Fruit fly (Drosophila melanogaster) whole organism, adult: ENCODE measurements around the gene CG14683.

Source experiments
- CG11617 ChIP-seq: fragments of 200-800 bp; sonication (Bioruptor generic); optimal IDR thresholded peaks from 2 replicates; lab custom pipeline; 2017; ENCODE audit warnings: mild to moderate bottlenecking, missing biosample characterization, missing genetic modification reagents, missing genetic modification characterization
- CG12768 ChIP-seq: fragments of 200-800 bp; sonication (Bioruptor generic); optimal IDR thresholded peaks from 2 replicates; lab custom pipeline; 2017; ENCODE audit warnings: missing biosample characterization, missing genetic modification characterization, mild to moderate bottlenecking, moderate library complexity, missing genetic modification reagents
- CG14711 ChIP-seq: fragments of 200-800 bp; sonication (Bioruptor generic); optimal IDR thresholded peaks from 2 replicates; lab custom pipeline; 2018; ENCODE audit warnings: missing biosample characterization, mild to moderate bottlenecking, missing genetic modification characterization, moderate library complexity
- CG1620 ChIP-seq: fragments of 200-800 bp; sonication (Bioruptor generic); optimal IDR thresholded peaks from 2 replicates; lab custom pipeline; 2016; ENCODE audit warnings: missing biosample characterization, missing genetic modification characterization
- CG33017 ChIP-seq: fragments of 200-800 bp; sonication (Bioruptor generic); optimal IDR thresholded peaks from 2 replicates; lab custom pipeline; 2018; ENCODE audit warnings: missing biosample characterization, mild to moderate bottlenecking, missing genetic modification characterization, moderate library complexity
- CG5204 ChIP-seq: fragments of 200-800 bp; sonication (Bioruptor generic); optimal IDR thresholded peaks from 2 replicates; lab custom pipeline; 2016; ENCODE audit warnings: missing biosample characterization, missing genetic modification characterization
- CG7045 ChIP-seq: fragments of 200-800 bp; sonication (Bioruptor generic); optimal IDR thresholded peaks from 2 replicates; lab custom pipeline; 2017; ENCODE audit warnings: missing biosample characterization, mild to moderate bottlenecking, missing genetic modification characterization
- CG7101 ChIP-seq: fragments of 200-800 bp; sonication (Bioruptor generic); optimal IDR thresholded peaks from 2 replicates; lab custom pipeline; 2018; ENCODE audit warnings: missing biosample characterization, mild to moderate bottlenecking, missing genetic modification characterization, moderate library complexity
- Clk ChIP-seq: fragments of 200-800 bp; sonication (Bioruptor generic); optimal IDR thresholded peaks from 2 replicates; lab custom pipeline; 2017; ENCODE audit warnings: missing biosample characterization, missing genetic modification characterization
- Crg-1 ChIP-seq: fragments of 200-800 bp; sonication (Bioruptor generic); optimal IDR thresholded peaks from 2 replicates; lab custom pipeline; 2016; ENCODE audit warnings: missing biosample characterization, missing genetic modification characterization
- Hr96 ChIP-seq: fragments of 200-800 bp; sonication (Bioruptor generic); optimal IDR thresholded peaks from 2 replicates; lab custom pipeline; 2016; ENCODE audit warnings: missing biosample characterization, missing genetic modification characterization
- Mnt ChIP-seq: fragments of 200-800 bp; sonication (Bioruptor generic); optimal IDR thresholded peaks from 2 replicates; lab custom pipeline; 2016; ENCODE audit warnings: missing biosample characterization, mild to moderate bottlenecking, missing genetic modification characterization
- bab1 ChIP-seq: fragments of 200-800 bp; sonication (Bioruptor generic); optimal IDR thresholded peaks from 3 replicates; lab custom pipeline; 2019; ENCODE audit warnings: missing biosample characterization, mild to moderate bottlenecking, missing genetic modification characterization, moderate library complexity
- cic ChIP-seq: fragments of 200-800 bp; sonication (Bioruptor generic); optimal IDR thresholded peaks from 2 replicates; lab custom pipeline; 2017; ENCODE audit warnings: missing biosample characterization, mild to moderate bottlenecking, missing genetic modification characterization, moderate library complexity
- cnc ChIP-seq, 2 experiments: fragments of >200 bp; optimal IDR thresholded peaks; 2 replicates each; lab custom pipeline; 2017
- kay ChIP-seq: fragments of 200-800 bp; sonication (Bioruptor generic); peaks from one replicate; lab custom pipeline; 2016; ENCODE audit warnings: missing biosample characterization, missing genetic modification characterization, borderline replicate concordance
- ovo ChIP-seq: fragments of 200-800 bp; sonication (Bioruptor generic); optimal IDR thresholded peaks from 2 replicates; lab custom pipeline; 2016; ENCODE audit warnings: missing biosample characterization, missing genetic modification characterization
- pad ChIP-seq: fragments of 200-800 bp; sonication (Bioruptor generic); optimal IDR thresholded peaks from 3 replicates; lab custom pipeline; 2017; ENCODE audit warnings: missing biosample characterization, missing genetic modification characterization, mild to moderate bottlenecking, moderate library complexity, missing genetic modification reagents
- tj ChIP-seq: fragments of 200-800 bp; sonication (Bioruptor generic); optimal IDR thresholded peaks from 3 replicates; lab custom pipeline; 2017; ENCODE audit warnings: missing biosample characterization, mild to moderate bottlenecking, missing genetic modification characterization, moderate library complexity
- toe ChIP-seq: fragments of 200-800 bp; sonication (Bioruptor generic); optimal IDR thresholded peaks from 2 replicates; lab custom pipeline; 2016; ENCODE audit warnings: missing biosample characterization, missing genetic modification characterization

CG14683 gene

DNA sequence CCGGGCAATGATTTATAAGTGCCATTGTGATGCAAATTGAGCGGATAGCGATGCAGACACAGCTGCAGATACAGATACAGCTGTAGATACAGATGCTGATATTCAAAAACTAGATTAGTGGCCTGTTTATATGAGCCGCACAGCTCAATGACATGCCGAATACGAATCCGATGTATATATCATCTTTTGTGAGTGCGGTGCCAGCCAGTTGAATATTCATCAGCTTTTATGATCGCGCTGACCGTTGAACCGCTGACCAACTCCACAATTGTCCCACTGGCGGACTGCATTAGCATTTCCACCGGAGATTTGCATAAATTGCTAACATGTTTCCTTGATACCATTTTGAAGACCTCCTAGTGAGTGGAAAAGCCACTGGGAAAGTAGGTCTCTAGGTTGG lies 9.1 kb upstream of the CG14683 start:
- TF ChIP-seq CG11617 (GFP tag; lab: Kevin White, UChicago): no peak
- TF ChIP-seq CG5204: no peak
- TF ChIP-seq bab1 (GFP tag; lab: Kevin White, UChicago): no peak
- no peak for TF ChIP-seq CG1620 (GFP tag; lab: Kevin White, UChicago)
- TF ChIP-seq toe: no peak
- no peak for TF ChIP-seq pad (GFP tag; lab: Kevin White, UChicago)
- TF ChIP-seq Clk (GFP tag; lab: Kevin White, UChicago): no peak
- TF ChIP-seq cnc (optimal IDR thresholded peaks at IDR 0.05; lab: Kevin White, UChicago): no peak
- no peak for TF ChIP-seq Hr96 (GFP tag; lab: Kevin White, UChicago)
- TF ChIP-seq Crg-1: no peak
- no peak for TF ChIP-seq kay
- TF ChIP-seq CG7045: no peak
- no peak for TF ChIP-seq ovo (GFP tag; lab: Kevin White, UChicago)
- TF ChIP-seq cic (GFP tag; lab: Kevin White, UChicago): no peak
- no peak for TF ChIP-seq CG33017 (tag; lab: Kevin White, UChicago)
- TF ChIP-seq tj (GFP tag; lab: Kevin White, UChicago): no peak

DNA sequence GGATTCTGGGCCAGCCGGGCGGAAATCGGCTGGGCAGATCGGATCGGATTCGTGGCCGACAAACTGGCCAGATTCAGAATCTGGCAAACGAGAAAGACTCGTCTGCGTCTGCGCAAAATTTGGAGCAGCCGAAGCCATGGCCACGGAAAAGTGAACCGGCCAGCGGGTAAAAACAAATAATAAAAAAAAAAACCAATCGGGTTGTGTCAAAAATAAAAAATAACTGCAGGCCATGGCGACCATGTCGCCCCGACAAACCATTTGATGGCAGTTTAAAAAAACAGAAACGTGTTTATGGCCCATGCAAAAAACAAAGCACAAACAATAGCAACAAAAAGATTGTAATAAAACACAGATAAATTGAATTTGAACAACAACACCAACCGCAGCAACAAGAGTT lies 8.3 kb upstream of the CG14683 start:
- TF ChIP-seq CG7045 (no peak), tj (GFP tag; lab: Kevin White, UChicago) (no peak), CG33017 (tag; lab: Kevin White, UChicago) (no peak), CG14711 (tag; lab: Kevin White, UChicago) (no peak), kay (no peak), pad (GFP tag; lab: Kevin White, UChicago) (no peak)

DNA sequence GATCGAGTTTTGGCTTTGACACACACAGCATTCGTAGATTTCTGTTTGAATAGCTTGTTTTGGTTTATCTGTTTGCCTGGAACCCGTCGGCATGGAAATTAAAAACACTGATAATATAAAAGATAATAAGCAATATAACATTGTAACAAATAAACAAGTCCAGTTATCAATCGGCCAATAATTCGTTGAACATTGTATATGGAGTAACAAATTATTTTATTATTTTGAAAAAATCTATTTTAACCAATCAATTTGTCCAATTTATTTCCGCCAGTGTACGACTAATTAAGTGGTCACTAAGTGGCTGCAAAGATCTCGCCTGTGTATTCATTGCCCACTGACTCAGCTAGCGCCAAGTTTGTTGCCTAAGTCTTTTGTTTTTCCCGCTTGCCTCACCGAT lies 7.6 kb upstream of the CG14683 start:
- no peak for TF ChIP-seq toe
- no peak for TF ChIP-seq CG14711 (tag; lab: Kevin White, UChicago)
- TF ChIP-seq CG12768 (GFP tag; lab: Kevin White, UChicago): no peak
- no peak for TF ChIP-seq kay
- no peak for TF ChIP-seq CG7045
- no peak for TF ChIP-seq CG5204
- TF ChIP-seq tj (GFP tag; lab: Kevin White, UChicago): no peak
- no peak for TF ChIP-seq CG7101 (tag; lab: Kevin White, UChicago)

DNA sequence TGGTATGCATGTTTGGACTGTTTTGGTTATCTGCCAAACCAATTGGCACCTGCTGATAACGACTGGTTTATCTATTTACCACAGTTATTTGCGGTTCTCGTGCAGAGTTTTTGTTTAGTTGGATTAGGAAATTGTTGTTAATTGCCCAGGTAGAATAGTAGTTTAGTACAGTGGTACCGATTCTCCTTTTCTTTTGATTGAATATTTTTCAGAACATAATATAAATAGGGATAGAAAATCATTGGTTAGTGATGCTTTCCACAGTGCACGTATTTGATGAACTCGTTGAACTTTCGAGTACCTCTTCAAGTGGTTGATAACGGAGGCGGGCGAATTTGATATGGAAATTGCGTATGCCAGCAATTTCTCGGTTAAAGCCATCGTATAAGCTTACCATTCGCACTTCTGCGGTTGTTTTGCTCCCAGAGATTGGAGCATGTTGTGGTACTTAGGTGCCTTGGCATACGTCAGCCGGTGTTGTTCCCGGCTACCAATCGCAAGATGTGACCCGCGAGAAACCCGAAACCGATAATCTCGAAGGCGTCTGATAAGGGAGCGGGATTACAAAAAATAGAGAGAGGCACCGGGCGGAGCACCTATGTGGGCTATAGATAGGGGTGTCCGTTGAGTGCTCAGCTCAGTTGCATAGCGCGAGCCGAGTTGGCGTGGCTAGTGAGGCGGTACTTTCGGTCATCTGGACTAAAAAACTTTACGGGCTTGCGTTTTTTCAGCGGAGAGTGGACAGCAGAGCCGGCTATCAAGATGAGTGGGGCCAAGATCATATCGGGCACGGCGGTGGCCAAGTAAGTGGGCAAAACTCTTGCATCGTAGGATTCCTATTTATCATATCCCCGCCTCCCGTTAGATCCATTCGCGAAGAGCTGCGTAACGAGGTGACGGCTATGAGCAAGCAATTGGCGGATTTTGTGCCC lies 2.8 kb downstream of the CG14683 start:
- no peak for TF ChIP-seq pad (GFP tag; lab: Kevin White, UChicago)
- TF ChIP-seq Mnt: no peak
- no peak for TF ChIP-seq Clk (GFP tag; lab: Kevin White, UChicago)
- peak; percentile 8 for TF ChIP-seq tj (GFP tag; lab: Kevin White, UChicago)
- TF ChIP-seq CG5204: no peak
- TF ChIP-seq CG14711 (tag; lab: Kevin White, UChicago): no peak
- TF ChIP-seq Crg-1: no peak
- TF ChIP-seq cnc (optimal IDR thresholded peaks at IDR 0.05; lab: Kevin White, UChicago): no peak
- peak; percentile 1 for TF ChIP-seq cic (GFP tag; lab: Kevin White, UChicago)
- peak; percentile 6 for TF ChIP-seq CG11617 (GFP tag; lab: Kevin White, UChicago)

DNA sequence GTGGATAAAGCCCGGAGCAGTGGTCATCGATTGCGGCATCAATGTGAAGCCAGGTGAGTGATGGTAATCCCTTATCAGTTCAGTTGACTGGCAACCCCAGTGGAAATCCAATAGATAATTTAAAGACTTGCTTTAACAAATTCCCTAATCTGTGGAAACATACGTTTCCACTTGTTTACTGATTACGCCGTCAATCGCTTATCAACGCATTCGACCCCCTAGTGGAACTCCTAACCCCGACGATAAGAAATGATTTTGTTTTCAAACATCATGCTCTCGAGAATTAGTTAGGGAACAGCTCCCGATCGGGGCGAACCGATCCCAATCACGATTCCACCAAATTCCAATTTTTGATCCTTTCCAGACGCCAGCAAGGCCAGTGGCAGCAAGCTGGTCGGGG lies 4.2 kb downstream of the CG14683 start:
- TF ChIP-seq toe (no peak), pad (GFP tag; lab: Kevin White, UChicago) (no peak), cnc (optimal IDR thresholded peaks at IDR 0.05; lab: Kevin White, UChicago) (no peak), CG33017 (tag; lab: Kevin White, UChicago) (no peak), CG11617 (GFP tag; lab: Kevin White, UChicago) (no peak), bab1 (GFP tag; lab: Kevin White, UChicago) (no peak), Mnt (no peak), CG7101 (tag; lab: Kevin White, UChicago) (no peak), CG5204 (no peak), kay (no peak)

DNA sequence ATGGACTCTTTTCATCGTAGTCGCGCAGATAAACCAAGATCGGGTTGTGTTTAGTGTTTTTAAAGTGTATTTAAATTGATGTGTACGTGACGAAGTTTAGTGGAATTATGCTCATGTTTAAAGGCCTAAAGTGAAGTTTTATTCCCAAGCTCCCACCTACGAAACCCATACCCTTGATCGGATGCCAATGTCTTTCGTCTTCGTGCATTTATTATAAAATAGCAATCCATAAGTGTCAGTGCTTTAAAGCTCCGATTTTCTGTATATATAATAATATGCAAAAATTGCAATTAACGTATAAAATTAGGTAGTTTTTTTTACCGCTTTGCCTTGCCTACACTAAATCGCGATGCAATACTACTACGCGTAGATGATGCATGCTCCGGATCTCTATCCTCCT lies 8.5 kb downstream of the CG14683 start, which contains the start of gene CG31391:
CG31391 (minus strand) TSS at position 101 of the 400 bp plus-strand sequence.
- no peak for TF ChIP-seq CG7045
- no peak for TF ChIP-seq CG7101 (tag; lab: Kevin White, UChicago)
- no peak for TF ChIP-seq Hr96 (GFP tag; lab: Kevin White, UChicago)
- TF ChIP-seq tj (GFP tag; lab: Kevin White, UChicago): no peak
- no peak for TF ChIP-seq CG5204
- TF ChIP-seq ovo (GFP tag; lab: Kevin White, UChicago): no peak
- no peak for TF ChIP-seq CG11617 (GFP tag; lab: Kevin White, UChicago)
- TF ChIP-seq Mnt: no peak
- no peak for TF ChIP-seq CG1620 (GFP tag; lab: Kevin White, UChicago)
- TF ChIP-seq CG12768 (GFP tag; lab: Kevin White, UChicago): no peak
- no peak for TF ChIP-seq kay
- TF ChIP-seq pad (GFP tag; lab: Kevin White, UChicago): no peak
- no peak for TF ChIP-seq cic (GFP tag; lab: Kevin White, UChicago)

DNA sequence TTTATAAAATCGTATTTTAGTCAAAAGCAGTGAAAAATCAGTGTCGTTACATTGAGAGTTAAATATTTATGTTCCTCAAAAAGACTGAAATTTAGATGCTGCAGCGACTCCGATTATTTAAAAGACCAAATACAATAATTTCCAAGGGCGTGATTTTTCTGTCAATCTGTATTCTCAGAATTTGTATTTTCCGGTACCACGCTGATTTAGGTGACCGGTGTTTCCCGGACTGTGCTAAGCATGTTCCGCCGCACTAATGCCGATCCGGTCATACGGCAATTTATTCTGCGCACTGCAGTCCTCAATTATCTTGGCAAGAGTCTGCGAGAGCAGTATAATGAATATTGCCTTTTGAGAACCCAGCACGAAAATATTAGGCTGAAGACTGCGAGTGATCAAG lies 10.3 kb downstream of the CG14683 start, which contains the start of the genes CG31467 and CG14684:
CG31467 (minus strand) TSS at position 101 of the 400 bp plus-strand sequence.
CG14684 (plus strand) TSS at position 212 of the 400 bp plus-strand sequence.
- no peak for TF ChIP-seq Crg-1
- TF ChIP-seq ovo (GFP tag; lab: Kevin White, UChicago): no peak
- TF ChIP-seq CG12768 (GFP tag; lab: Kevin White, UChicago): no peak
- no peak for TF ChIP-seq CG11617 (GFP tag; lab: Kevin White, UChicago)
- no peak for TF ChIP-seq CG7101 (tag; lab: Kevin White, UChicago)
- TF ChIP-seq cnc (optimal IDR thresholded peaks at IDR 0.05; lab: Kevin White, UChicago): no peak
- TF ChIP-seq toe: no peak
- TF ChIP-seq CG33017 (tag; lab: Kevin White, UChicago): no peak
- no peak for TF ChIP-seq CG5204
- no peak for TF ChIP-seq kay
- no peak for TF ChIP-seq Hr96 (GFP tag; lab: Kevin White, UChicago)
- TF ChIP-seq CG7045: no peak
- TF ChIP-seq cic (GFP tag; lab: Kevin White, UChicago): no peak
- no peak for TF ChIP-seq Clk (GFP tag; lab: Kevin White, UChicago)
